Worm (Caenorhabditis elegans): Measurements from ENCODE around the gene srx-110.

srx-110 gene

ce11 chrII:3690646-3691045, 18.7 kb upstream of the srx-110 start, which contains the start of gene srx-101:
TSS of gene srx-101 (minus strand) at chrII:3690746.
- TF ChIP-seq ztf-4 (tag; optimal IDR thresholded peaks at IDR 0.05) (no peak), nhr-23 (tag; optimal IDR thresholded peaks at IDR 0.05) (no peak), nhr-25 (tag; optimal IDR thresholded peaks at IDR 0.05) (no peak), skn-1 (tag; optimal IDR thresholded peaks at IDR 0.05) (no peak), fkh-2 (tag; optimal IDR thresholded peaks at IDR 0.05) (no peak), eor-1 (tag; optimal IDR thresholded peaks at IDR 0.05) (no peak), ceh-28 (tag; optimal IDR thresholded peaks at IDR 0.05) (no peak), nhr-28 (tag; optimal IDR thresholded peaks at IDR 0.05) (no peak), pqm-1 (tag; optimal IDR thresholded peaks at IDR 0.05) (no peak), nhr-43 (tag; optimal IDR thresholded peaks at IDR 0.05; ENCODE audit: poor library complexity, severe bottlenecking) (no peak), nhr-11 (tag; optimal IDR thresholded peaks at IDR 0.05) (no peak), elt-2 (tag; optimal IDR thresholded peaks at IDR 0.05) (no peak), fkh-10 (GFP tag; optimal IDR thresholded peaks at IDR 0.05) (no peak)

- no peak for TF ChIP-seq nhr-237 (tag; optimal IDR thresholded peaks at IDR 0.05)
Observed at ce11 chrII:3694664-3695063, 14.7 kb upstream of the srx-110 start, which contains the start of gene srx-102. TSS of gene srx-102 (minus strand) at chrII:3694764.

- no peak for TF ChIP-seq ZK546.5 (tag; optimal IDR thresholded peaks at IDR 0.05)
- no peak for TF ChIP-seq nhr-67 (tag; optimal IDR thresholded peaks at IDR 0.05)
- TF ChIP-seq aly-2 (tag; optimal IDR thresholded peaks at IDR 0.05), result no peak
- no peak for TF ChIP-seq nhr-43 (tag; optimal IDR thresholded peaks at IDR 0.05; ENCODE audit: poor library complexity, severe bottlenecking)
- no peak for TF ChIP-seq nhr-23 (tag; optimal IDR thresholded peaks at IDR 0.05)
- TF ChIP-seq egl-27 (tag; optimal IDR thresholded peaks at IDR 0.05), result no peak
- no peak for TF ChIP-seq lin-15B (tag; optimal IDR thresholded peaks at IDR 0.05)
- no peak for TF ChIP-seq ztf-11 (tag; optimal IDR thresholded peaks at IDR 0.05)
- TF ChIP-seq nhr-11 (tag; optimal IDR thresholded peaks at IDR 0.05), result no peak
- no peak for TF ChIP-seq zag-1 (tag; optimal IDR thresholded peaks at IDR 0.05)
- TF ChIP-seq ztf-4 (tag; optimal IDR thresholded peaks at IDR 0.05), result no peak
- TF ChIP-seq elt-1 (tag; optimal IDR thresholded peaks at IDR 0.05), result no peak
- no peak for TF ChIP-seq mml-1 (tag; optimal IDR thresholded peaks at IDR 0.05)
- no peak for TF ChIP-seq nhr-25 (tag; optimal IDR thresholded peaks at IDR 0.05)
- no peak for TF ChIP-seq elt-2 (tag; optimal IDR thresholded peaks at IDR 0.05)
- TF ChIP-seq lin-39 (tag; optimal IDR thresholded peaks at IDR 0.05), result no peak
- TF ChIP-seq elt-3 (tag; optimal IDR thresholded peaks at IDR 0.05), result no peak
Observed at ce11 chrII:3699591-3699990, 9.8 kb upstream of the srx-110 start, which contains the start of gene srx-104. TSS of gene srx-104 (minus strand) at chrII:3699691.

ce11 chrII:3701305-3701704, 8.1 kb upstream of the srx-110 start, which contains the start of gene srx-105:
TSS of gene srx-105 (minus strand) at chrII:3701405.
- no peak for TF ChIP-seq nhr-237 (tag; optimal IDR thresholded peaks at IDR 0.05)
- no peak for TF ChIP-seq elt-2 (tag; optimal IDR thresholded peaks at IDR 0.05)
- no peak for TF ChIP-seq hmg-11 (tag; optimal IDR thresholded peaks at IDR 0.05)
- TF ChIP-seq elt-1 (tag; optimal IDR thresholded peaks at IDR 0.05), result no peak
- TF ChIP-seq aly-2 (tag; optimal IDR thresholded peaks at IDR 0.05), result no peak
- TF ChIP-seq jun-1 (tag; optimal IDR thresholded peaks at IDR 0.05), result no peak

- TF ChIP-seq ZK546.5 (tag; optimal IDR thresholded peaks at IDR 0.05) (no peak), zag-1 (tag; optimal IDR thresholded peaks at IDR 0.05) (no peak), nhr-67 (tag; optimal IDR thresholded peaks at IDR 0.05) (no peak), fkh-10 (GFP tag; optimal IDR thresholded peaks at IDR 0.05) (no peak), unc-39 (tag; optimal IDR thresholded peaks at IDR 0.05) (no peak), egl-5 (tag; optimal IDR thresholded peaks at IDR 0.05) (no peak), nfya-1 (tag; optimal IDR thresholded peaks at IDR 0.05; ENCODE audit: insufficient read depth) (no peak), nhr-23 (tag; optimal IDR thresholded peaks at IDR 0.05) (no peak), aly-2 (tag; optimal IDR thresholded peaks at IDR 0.05) (no peak), nhr-28 (tag; optimal IDR thresholded peaks at IDR 0.05) (no peak), ceh-28 (tag; optimal IDR thresholded peaks at IDR 0.05) (no peak), nhr-11 (tag; optimal IDR thresholded peaks at IDR 0.05) (no peak), snpc-4 (tag; optimal IDR thresholded peaks at IDR 0.05) (no peak), lin-39 (tag; optimal IDR thresholded peaks at IDR 0.05) (no peak), sea-2 (GFP tag; optimal IDR thresholded peaks at IDR 0.05) (no peak)
Observed at ce11 chrII:3705320-3705719, 4.0 kb upstream of the srx-110 start, which contains the start of gene srx-108. TSS of gene srx-108 (plus strand) at chrII:3705620.
